Worm (Caenorhabditis elegans): ENCODE results near the gene glb-10.

The glb-10 gene

ce11 chrII:6335358-6335757 lies 26.3 kb upstream of the glb-10 start, which contains the start of gene C32D5.14 (continued):
- no peak for TF ChIP-seq duxl-1 (tag; optimal IDR thresholded peaks at IDR 0.05; ENCODE audit: poor library complexity)
- TF ChIP-seq ceh-32 (tag; optimal IDR thresholded peaks at IDR 0.05; ENCODE audit: poor library complexity) = no peak
- TF ChIP-seq lin-29 (GFP tag; IDR thresholded peaks at IDR 0.05) = no peak
- TF ChIP-seq arid-1 (GFP tag; conservative IDR thresholded peaks at IDR 0.05) = no peak
- TF ChIP-seq hif-1 (tag; optimal IDR thresholded peaks at IDR 0.05) = peak in 1 of 2 experiments; percentile 45
- TF ChIP-seq ZK546.5 (tag; optimal IDR thresholded peaks at IDR 0.05) = no peak
- TF ChIP-seq mxl-3 (GFP tag; optimal IDR thresholded peaks at IDR 0.05) = peak; percentile 52
- TF ChIP-seq mxl-2 (GFP tag; conservative IDR thresholded peaks at IDR 0.05) = no peak
- TF ChIP-seq hmg-1.1 (GFP tag; IDR thresholded peaks at IDR 0.05) = no peak
- TF ChIP-seq lin-13 (GFP tag; optimal IDR thresholded peaks at IDR 0.05) = no peak

ce11 chrII:6334745-6335260 lies 25.7 kb upstream of the glb-10 start:
- TF ChIP-seq mxl-3 (GFP tag; optimal IDR thresholded peaks at IDR 0.05) = no peak
- TF ChIP-seq hlh-11 (tag; optimal IDR thresholded peaks at IDR 0.05) = peak; percentile 40
- peak; percentile 43 for TF ChIP-seq nhr-28 (tag; optimal IDR thresholded peaks at IDR 0.05)
- TF ChIP-seq daf-16 (GFP tag; optimal IDR thresholded peaks at IDR 0.05) = no peak
- no peak for TF ChIP-seq daf-16 (tag; optimal IDR thresholded peaks at IDR 0.05)
- TF ChIP-seq pqm-1 (tag; optimal IDR thresholded peaks at IDR 0.05) = peak; percentile 54
- TF ChIP-seq F10B5.3 (tag; optimal IDR thresholded peaks at IDR 0.05) = no peak
- no peak for TF ChIP-seq unc-130 (GFP tag; optimal IDR thresholded peaks at IDR 0.05)
- TF ChIP-seq F44E2.7 (GFP tag; IDR thresholded peaks at IDR 0.05) = no peak
- TF ChIP-seq Y48G9A.11 (GFP tag; IDR thresholded peaks at IDR 0.05) = no peak
- no peak for TF ChIP-seq ces-1 (GFP tag; optimal IDR thresholded peaks at IDR 0.05)
- no peak for TF ChIP-seq vab-7 (GFP tag; IDR thresholded peaks at IDR 0.05)
- no peak for TF ChIP-seq php-3 (GFP tag; IDR thresholded peaks at IDR 0.05)
- TF ChIP-seq dmd-6 (GFP tag; IDR thresholded peaks at IDR 0.05) = peak; percentile 31; the same call in 1 of the 2 replicates
- TF ChIP-seq dmd-8 (GFP tag; IDR thresholded peaks at IDR 0.05) = no peak
- no peak for TF ChIP-seq nhr-76 (tag; optimal IDR thresholded peaks at IDR 0.05)
- no peak for TF ChIP-seq rbr-2 (tag; optimal IDR thresholded peaks at IDR 0.05)
- TF ChIP-seq dve-1 (tag; optimal IDR thresholded peaks at IDR 0.05; ENCODE audit: insufficient read depth) = peak; percentile 56
- no peak for TF ChIP-seq ceh-32 (tag; optimal IDR thresholded peaks at IDR 0.05; ENCODE audit: poor library complexity)
- TF ChIP-seq hmg-1.1 (GFP tag; IDR thresholded peaks at IDR 0.05) = no peak
- no peak for TF ChIP-seq egl-43 (GFP tag; IDR thresholded peaks at IDR 0.05)
- TF ChIP-seq zfp-3 (GFP tag; conservative IDR thresholded peaks at IDR 0.05) = no peak
- TF ChIP-seq madf-9 (GFP tag; conservative IDR thresholded peaks at IDR 0.05) = no peak

- TF ChIP-seq ztf-11 (tag; optimal IDR thresholded peaks at IDR 0.05) = no peak
- TF ChIP-seq arid-1 (GFP tag; conservative IDR thresholded peaks at IDR 0.05) = no peak
- TF ChIP-seq zip-11 (GFP tag; IDR thresholded peaks at IDR 0.05) = no peak
Measured at ce11 chrII:6333887-6334286, 24.8 kb upstream of the glb-10 start, which contains the start of gene ttc-39B. TSS of gene ttc-39B (minus strand) at chrII:6333987.

- TF ChIP-seq unc-39 (tag; optimal IDR thresholded peaks at IDR 0.05) (no peak), vab-7 (GFP tag; IDR thresholded peaks at IDR 0.05) (0 out of 2 replicates have a peak, but pooled peaks have one; percentile 29), nhr-76 (tag; optimal IDR thresholded peaks at IDR 0.05) (no peak), F10B5.3 (tag; optimal IDR thresholded peaks at IDR 0.05) (peak; percentile 41), rbr-2 (tag; optimal IDR thresholded peaks at IDR 0.05) (peak; percentile 96), nhr-237 (tag; optimal IDR thresholded peaks at IDR 0.05) (no peak), nhr-6 (tag; optimal IDR thresholded peaks at IDR 0.05) (peak; percentile 79), nhr-42 (GFP tag; IDR thresholded peaks at IDR 0.05) (peak; percentile 85), madf-5 (GFP tag; IDR thresholded peaks at IDR 0.05) (no peak), D1046.2 (GFP tag; IDR thresholded peaks at IDR 0.05) (no peak), madf-9 (GFP tag; conservative IDR thresholded peaks at IDR 0.05) (peak; percentile 64; the same call in 1 of the 2 replicates), snpc-4 (tag; optimal IDR thresholded peaks at IDR 0.05) (no peak), aha-1 (tag) (peak; percentile 99), mxl-2 (GFP tag; conservative IDR thresholded peaks at IDR 0.05) (no peak), ZK546.5 (tag; optimal IDR thresholded peaks at IDR 0.05) (no peak), php-3 (GFP tag; IDR thresholded peaks at IDR 0.05) (0 out of 2 replicates have a peak, but pooled peaks have one; percentile 20), aly-2 (tag; optimal IDR thresholded peaks at IDR 0.05) (no peak), gei-8 (GFP tag; optimal IDR thresholded peaks at IDR 0.05) (peak; percentile 35), hmg-1.1 (GFP tag; IDR thresholded peaks at IDR 0.05) (peak; percentile 88), nhr-11 (tag; optimal IDR thresholded peaks at IDR 0.05) (peak; percentile 89), mdt-29 (GFP tag; IDR thresholded peaks at IDR 0.05) (peak; percentile 62; the same call in 1 of the 2 replicates), Y105C5A.15 (GFP tag; IDR thresholded peaks at IDR 0.05) (no peak)
Measured at ce11 chrII:6331222-6331830, 22.2 kb upstream of the glb-10 start, which contains the start of gene set-4. TSS of gene set-4 (minus strand) at chrII:6331341.
